Worm (Caenorhabditis elegans) whole organism, L2 larva: ENCODE results near the gene col-83.

Experiments
- aly-2 ChIP-seq: fragments of 150-350 bp; optimal IDR thresholded peaks from 2 replicates; lab custom pipeline; 2014; ENCODE audit warnings: missing biosample characterization, missing genetic modification characterization
- ceh-82 ChIP-seq: fragments of 150-350 bp; optimal IDR thresholded peaks from 2 replicates; lab custom pipeline; 2014; ENCODE audit warnings: missing biosample characterization, missing genetic modification characterization
- dmd-4 ChIP-seq: sonication (generic microtip); optimal IDR thresholded peaks from 2 replicates; lab custom pipeline; 2017; ENCODE audit warnings: missing biosample characterization, missing genetic modification characterization
- egl-27 ChIP-seq: sonication (generic microtip); optimal IDR thresholded peaks from 3 replicates; lab custom pipeline; 2017; ENCODE audit warnings: missing biosample characterization, missing genetic modification reagents, missing genetic modification characterization
- elt-3 ChIP-seq: sonication (generic microtip); optimal IDR thresholded peaks from 2 replicates; lab custom pipeline; 2017; ENCODE audit warnings: missing biosample characterization, missing genetic modification characterization
- lin-11 ChIP-seq: fragments of 150-350 bp; sonication (generic microtip); optimal IDR thresholded peaks from 2 replicates; lab custom pipeline; 2014; ENCODE audit warnings: missing biosample characterization, missing genetic modification characterization, inconsistent platforms, mixed read lengths
- lin-39 ChIP-seq: fragments of 150-350 bp; optimal IDR thresholded peaks from 2 replicates; lab custom pipeline; 2014; ENCODE audit warnings: missing biosample characterization, missing genetic modification reagents, missing genetic modification characterization
- nhr-12 ChIP-seq: fragments of 150-350 bp; optimal IDR thresholded peaks from 2 replicates; lab custom pipeline; 2014; ENCODE audit warnings: missing biosample characterization, missing genetic modification characterization
- nhr-129 ChIP-seq: fragments of 150-350 bp; optimal IDR thresholded peaks from 2 replicates; lab custom pipeline; 2014; ENCODE audit warnings: missing biosample characterization, missing genetic modification characterization
- peb-1 ChIP-seq: fragments of 150-350 bp; optimal IDR thresholded peaks from 2 replicates; lab custom pipeline; 2014; ENCODE audit warnings: missing biosample characterization, missing genetic modification characterization
- unc-39 ChIP-seq: fragments of 150-350 bp; optimal IDR thresholded peaks from 2 replicates; lab custom pipeline; 2014; ENCODE audit warnings: missing biosample characterization, missing genetic modification characterization
- unc-55 ChIP-seq: fragments of 150-350 bp; sonication (generic microtip); optimal IDR thresholded peaks from 3 replicates; lab custom pipeline; 2014; ENCODE audit warnings: missing biosample characterization, missing genetic modification reagents, missing genetic modification characterization
- unc-62 ChIP-seq: fragments of 150-350 bp; optimal IDR thresholded peaks from 2 replicates; lab custom pipeline; 2014; ENCODE audit warnings: missing biosample characterization, missing genetic modification reagents, missing genetic modification characterization
- ztf-11 ChIP-seq: sonication (generic microtip); optimal IDR thresholded peaks from 2 replicates; lab custom pipeline; 2017; ENCODE audit warnings: missing biosample characterization, missing genetic modification characterization

DNA sequence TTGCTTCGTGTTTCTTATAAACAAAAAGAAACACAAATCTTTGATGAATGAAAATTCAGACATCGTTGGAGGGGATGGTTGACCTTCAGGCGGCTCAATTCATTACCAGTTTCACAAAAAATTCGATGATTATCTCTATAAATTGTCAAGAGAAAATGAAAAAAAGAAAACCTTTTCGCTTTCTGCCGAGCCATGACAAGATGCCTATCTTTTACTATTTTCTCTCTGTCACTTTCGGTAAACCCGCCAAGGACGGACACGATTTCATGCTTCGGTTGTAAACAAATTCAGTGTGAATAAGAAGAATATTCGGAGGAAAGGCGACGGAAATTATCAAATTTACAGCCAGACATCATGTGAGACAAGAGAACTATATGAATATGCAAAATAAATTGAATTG is 25.1 kb downstream of the col-83 start:
- no peak for TF ChIP-seq ceh-82 (tag; lab: Kevin White, UChicago)
- TF ChIP-seq egl-27 (tag; lab: Kevin White, UChicago) = no peak
- no peak for TF ChIP-seq aly-2 (tag; lab: Kevin White, UChicago)
- no peak for TF ChIP-seq nhr-12 (tag; lab: Kevin White, UChicago)
- TF ChIP-seq unc-62 (GFP tag; lab: Kevin White, UChicago) = no peak
- TF ChIP-seq unc-55 = no peak
- no peak for TF ChIP-seq lin-11 (tag; lab: Kevin White, UChicago)
- no peak for TF ChIP-seq peb-1 (tag; lab: Kevin White, UChicago)
- no peak for TF ChIP-seq lin-39
- no peak for TF ChIP-seq unc-39
- no peak for TF ChIP-seq nhr-129
- TF ChIP-seq ztf-11 (tag; lab: Kevin White, UChicago) = no peak
- TF ChIP-seq dmd-4 (tag; lab: Kevin White, UChicago) = no peak
- no peak for TF ChIP-seq elt-3 (tag; lab: Kevin White, UChicago)
